Worm (Caenorhabditis elegans) whole organism, late embryonic: ENCODE data around the gene snx-14.

Source experiments
- C08G9.2 ChIP-seq: sonication (generic microtip); optimal IDR thresholded peaks from 2 replicates; lab custom pipeline; 2016; ENCODE audit warnings: mild to moderate bottlenecking, missing genetic modification characterization, moderate library complexity, missing compliant biosample characterization
- C38D4.7 ChIP-seq: fragments of 200-800 bp; sonication (Bioruptor generic); optimal IDR thresholded peaks from 2 replicates; lab custom pipeline; 2018; ENCODE audit warnings: mild to moderate bottlenecking, missing genetic modification characterization, moderate library complexity, missing compliant biosample characterization
- F13H6.1 ChIP-seq: sonication (generic microtip); optimal IDR thresholded peaks from 2 replicates; lab custom pipeline; 2016; ENCODE audit warnings: missing genetic modification characterization, missing compliant biosample characterization
- T23F11.4 ChIP-seq: fragments of 200-800 bp; sonication (Bioruptor generic); optimal IDR thresholded peaks from 2 replicates; lab custom pipeline; 2018; ENCODE audit warnings: mild to moderate bottlenecking, missing genetic modification characterization, missing compliant biosample characterization
- Y22D7AL.16 ChIP-seq: sonication (generic microtip); optimal IDR thresholded peaks from 2 replicates; lab custom pipeline; 2016; ENCODE audit warnings: missing genetic modification characterization, missing compliant biosample characterization
- ahr-1 ChIP-seq: sonication (generic microtip); optimal IDR thresholded peaks from 2 replicates; lab custom pipeline; 2016; ENCODE audit warnings: missing genetic modification characterization, missing compliant biosample characterization
- ceh-18 ChIP-seq: sonication (generic microtip); optimal IDR thresholded peaks from 2 replicates; lab custom pipeline; 2016; ENCODE audit warnings: missing genetic modification characterization, missing compliant biosample characterization
- ceh-34 ChIP-seq: sonication (generic microtip); optimal IDR thresholded peaks from 2 replicates; lab custom pipeline; 2016; ENCODE audit warnings: mild to moderate bottlenecking, missing genetic modification characterization, missing compliant biosample characterization
- ceh-6 ChIP-seq: fragments of 200-800 bp; sonication (Bioruptor generic); optimal IDR thresholded peaks from 2 replicates; lab custom pipeline; 2018; ENCODE audit warnings: mild to moderate bottlenecking, missing genetic modification characterization, missing compliant biosample characterization
- ceh-9 ChIP-seq: sonication (generic microtip); optimal IDR thresholded peaks from 2 replicates; lab custom pipeline; 2016; ENCODE audit warnings: mild to moderate bottlenecking, missing genetic modification characterization, inconsistent platforms, missing compliant biosample characterization
- che-1 ChIP-seq: sonication (generic microtip); optimal IDR thresholded peaks from 2 replicates; lab custom pipeline; 2016; ENCODE audit warnings: mild to moderate bottlenecking, missing genetic modification characterization, missing compliant biosample characterization
- dmd-4 ChIP-seq: sonication (generic microtip); optimal IDR thresholded peaks from 2 replicates; lab custom pipeline; 2016; ENCODE audit warnings: borderline replicate concordance, missing genetic modification characterization, missing compliant biosample characterization
- dve-1 ChIP-seq: sonication (generic microtip); optimal IDR thresholded peaks from 2 replicates; lab custom pipeline; 2017; ENCODE audit warnings: antibody characterized with exemption, mild to moderate bottlenecking, missing genetic modification characterization, missing compliant biosample characterization
- elt-4 ChIP-seq: sonication (generic microtip); optimal IDR thresholded peaks from 2 replicates; lab custom pipeline; 2016; ENCODE audit warnings: missing genetic modification characterization, missing compliant biosample characterization
- eyg-1 ChIP-seq: sonication (generic microtip); optimal IDR thresholded peaks from 2 replicates; lab custom pipeline; 2016; ENCODE audit warnings: missing genotype, missing genetic modification characterization, missing compliant biosample characterization
- fkh-10 ChIP-seq: fragments of 150-350 bp; optimal IDR thresholded peaks from 2 replicates; lab custom pipeline; 2014; ENCODE audit warnings: missing biosample characterization, missing genetic modification reagents, missing genetic modification characterization
- fkh-6 ChIP-seq: sonication (generic microtip); optimal IDR thresholded peaks from 2 replicates; lab custom pipeline; 2016; ENCODE audit warnings: missing genetic modification characterization, missing compliant biosample characterization
- hlh-6 ChIP-seq: sonication (generic microtip); optimal IDR thresholded peaks from 2 replicates; lab custom pipeline; 2016; ENCODE audit warnings: missing genotype, missing genetic modification characterization, missing compliant biosample characterization
- hlh-8 ChIP-seq: sonication (generic microtip); optimal IDR thresholded peaks from 2 replicates; lab custom pipeline; 2016; ENCODE audit warnings: missing genotype, missing genetic modification characterization, missing compliant biosample characterization
- lin-11 ChIP-seq: fragments of 200-800 bp; sonication (Bioruptor generic); optimal IDR thresholded peaks from 2 replicates; lab custom pipeline; 2018; ENCODE audit warnings: mild to moderate bottlenecking, missing genetic modification characterization, missing compliant biosample characterization
- madf-2 ChIP-seq: sonication (generic microtip); optimal IDR thresholded peaks from 2 replicates; lab custom pipeline; 2017; ENCODE audit warnings: missing genetic modification characterization, missing compliant biosample characterization
- nfya-1 ChIP-seq: sonication (generic microtip); optimal IDR thresholded peaks from 2 replicates; lab custom pipeline; 2017; ENCODE audit warnings: missing genetic modification characterization, mild to moderate bottlenecking, missing compliant biosample characterization, antibody characterized with exemption, moderate library complexity
- npax-4 ChIP-seq: sonication (generic microtip); optimal IDR thresholded peaks from 2 replicates; lab custom pipeline; 2016; ENCODE audit warnings: missing genetic modification characterization, missing compliant biosample characterization
- pag-3 ChIP-seq: sonication (generic microtip); optimal IDR thresholded peaks from 2 replicates; lab custom pipeline; 2016; ENCODE audit warnings: missing compliant biosample characterization, missing genetic modification characterization, borderline replicate concordance
- pat-9 ChIP-seq: fragments of 200-800 bp; sonication (Bioruptor generic); optimal IDR thresholded peaks from 2 replicates; lab custom pipeline; 2018; ENCODE audit warnings: mild to moderate bottlenecking, missing genetic modification characterization, moderate library complexity, missing compliant biosample characterization
- pax-1 ChIP-seq: fragments of 150-350 bp; optimal IDR thresholded peaks from 2 replicates; lab custom pipeline; 2014; ENCODE audit warnings: missing biosample characterization, missing genetic modification characterization
- pros-1 ChIP-seq: fragments of 150-350 bp; optimal IDR thresholded peaks from 2 replicates; lab custom pipeline; 2014; ENCODE audit warnings: missing biosample characterization, missing genetic modification reagents, missing genetic modification characterization
- sdc-2 ChIP-seq: sonication (generic microtip); optimal IDR thresholded peaks from 2 replicates; lab custom pipeline; 2016; ENCODE audit warnings: missing genotype, missing genetic modification characterization, missing compliant biosample characterization
- sox-2 ChIP-seq: fragments of 200-800 bp; sonication (Bioruptor generic); IDR thresholded peaks from 2 replicates; pipeline ENCODE4 v1.3.6; 2022; ENCODE audit warnings: missing genetic modification reagents, missing genetic modification characterization, missing compliant biosample characterization
- syd-9 ChIP-seq: sonication (generic microtip); optimal IDR thresholded peaks from 2 replicates; lab custom pipeline; 2016; ENCODE audit warnings: mild to moderate bottlenecking, missing genetic modification characterization, moderate library complexity, missing compliant biosample characterization
- tbx-2 ChIP-seq: sonication (generic microtip); optimal IDR thresholded peaks from 2 replicates; lab custom pipeline; 2016; ENCODE audit warnings: missing genetic modification characterization, missing compliant biosample characterization
- tbx-7 ChIP-seq: sonication (generic microtip); optimal IDR thresholded peaks from 2 replicates; lab custom pipeline; 2016; ENCODE audit warnings: missing genotype, missing genetic modification characterization, missing compliant biosample characterization

Gene snx-14

DNA sequence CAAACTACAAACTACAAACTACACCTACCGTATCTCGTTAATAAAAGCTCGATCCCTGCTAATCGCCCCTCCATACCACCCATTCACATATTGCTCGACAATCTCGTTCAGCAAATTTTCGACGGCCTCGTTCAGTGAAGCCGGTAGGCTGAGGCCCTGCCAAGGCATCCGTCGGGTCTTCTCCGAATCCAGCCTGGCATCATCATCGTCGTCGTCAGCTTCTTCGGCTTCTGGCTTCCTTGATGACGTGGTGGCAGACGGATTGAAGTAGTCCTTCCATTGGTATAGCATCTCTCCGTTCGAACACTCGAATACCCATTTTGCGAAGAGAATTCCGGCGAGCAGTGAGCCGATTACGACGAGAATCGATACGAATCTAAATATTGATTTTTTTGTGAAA lies 361 bp downstream of the snx-14 start:
- TF ChIP-seq pat-9 (tag; lab: Kevin White, UChicago) (no peak), dve-1 (tag; lab: Kevin White, UChicago) (no peak), F13H6.1 (no peak), fkh-10 (no peak), npax-4 (tag; lab: Kevin White, UChicago) (no peak), tbx-7 (tag; lab: Kevin White, UChicago) (no peak), ceh-34 (no peak)

- TF ChIP-seq dve-1 (tag; lab: Kevin White, UChicago) (no peak), ceh-6 (GFP tag; lab: Kevin White, UChicago) (no peak), syd-9 (tag; lab: Kevin White, UChicago) (no peak), ahr-1 (no peak), pag-3 (tag; lab: Kevin White, UChicago) (no peak), fkh-6 (tag; lab: Kevin White, UChicago) (no peak), che-1 (tag; lab: Kevin White, UChicago) (no peak), dmd-4 (tag; lab: Kevin White, UChicago) (no peak), pat-9 (tag; lab: Kevin White, UChicago) (no peak), hlh-6 (tag; lab: Kevin White, UChicago) (no peak), sdc-2 (tag; lab: Kevin White, UChicago) (no peak), fkh-10 (no peak), ceh-9 (no peak), tbx-7 (tag; lab: Kevin White, UChicago) (no peak)
- TF ChIP-seq, all 69 proteins: peak for 0
These were observed 1.9 kb downstream of the snx-14 start for ce11 chrII:13529131-13529530.

DNA sequence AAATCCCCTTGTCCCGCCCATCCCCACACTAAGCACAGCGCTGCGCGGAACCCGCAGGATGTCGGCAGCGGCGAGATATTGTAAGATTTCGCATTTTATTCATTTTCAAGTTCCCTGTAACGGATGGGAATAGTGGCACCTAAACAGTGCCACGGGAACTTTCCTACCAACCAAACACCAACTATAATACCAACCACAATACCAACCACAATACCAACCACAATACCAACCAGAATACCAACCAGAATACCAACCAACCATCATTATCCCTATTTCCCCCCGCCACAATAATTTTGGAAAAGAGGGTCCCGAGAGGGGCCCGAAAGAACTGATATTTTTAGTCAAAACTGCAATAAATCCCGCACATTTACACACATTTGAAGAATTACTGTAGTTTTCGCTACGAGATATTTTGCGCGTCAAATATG lies 9.0 kb downstream of the snx-14 start:
- TF ChIP-seq madf-2 (tag; lab: Kevin White, UChicago) (no peak), Y22D7AL.16 (tag; lab: Kevin White, UChicago) (no peak), sdc-2 (tag; lab: Kevin White, UChicago) (no peak), sox-2 (GFP tag; lab: Robert Waterston, UW) (no peak)

ce11 chrII:13521179-13521616 lies 9.8 kb downstream of the snx-14 start:
- TF ChIP-seq pax-1 (tag; lab: Kevin White, UChicago) (no peak), pag-3 (tag; lab: Kevin White, UChicago) (no peak), pros-1 (tag; lab: Kevin White, UChicago) (no peak), pat-9 (tag; lab: Kevin White, UChicago) (no peak), tbx-2 (tag; lab: Kevin White, UChicago) (no peak), T23F11.4 (GFP tag; lab: Kevin White, UChicago) (no peak)

ce11 chrII:13517600-13517999 lies 13.4 kb downstream of the snx-14 start, which contains the start of gene sre-45:
TSS of gene sre-45 (plus strand) at chrII:13517900.
- no peak for TF ChIP-seq syd-9 (tag; lab: Kevin White, UChicago)
- TF ChIP-seq eyg-1 = no peak
- TF ChIP-seq elt-4 (tag; lab: Kevin White, UChicago) = no peak
- no peak for TF ChIP-seq lin-11 (tag; lab: Kevin White, UChicago)
- no peak for TF ChIP-seq ceh-9
- TF ChIP-seq pat-9 (tag; lab: Kevin White, UChicago) = no peak
- no peak for TF ChIP-seq C38D4.7 (GFP tag; lab: Kevin White, UChicago)
- no peak for TF ChIP-seq fkh-6 (tag; lab: Kevin White, UChicago)
- no peak for TF ChIP-seq ceh-18 (tag; lab: Kevin White, UChicago)
- TF ChIP-seq hlh-8 (tag; lab: Kevin White, UChicago) = no peak
- no peak for TF ChIP-seq nfya-1 (tag; lab: Kevin White, UChicago)
- no peak for TF ChIP-seq npax-4 (tag; lab: Kevin White, UChicago)
- no peak for TF ChIP-seq T23F11.4 (GFP tag; lab: Kevin White, UChicago)
- TF ChIP-seq ceh-34 = no peak
- no peak for TF ChIP-seq C08G9.2
- TF ChIP-seq, all 69 proteins: peak for 0
